Worm (Caenorhabditis elegans) whole organism, early embryonic: ENCODE measurements around the gene msrp-7.

Experiments
- B0310.2 ChIP-seq: sonication (generic microtip); optimal IDR thresholded peaks from 2 replicates; lab custom pipeline; 2016; ENCODE audit warnings: mild to moderate bottlenecking, missing genetic modification characterization, missing compliant biosample characterization
- F13C5.2 ChIP-seq: sonication (generic microtip); optimal IDR thresholded peaks from 2 replicates; lab custom pipeline; 2017; ENCODE audit warnings: mild to moderate bottlenecking, missing genetic modification characterization, inconsistent platforms, missing compliant biosample characterization
- aly-1 ChIP-seq: sonication (generic microtip); optimal IDR thresholded peaks from 2 replicates; lab custom pipeline; 2016; ENCODE audit warnings: missing genetic modification characterization, missing compliant biosample characterization
- ama-1 ChIP-seq: fragments of 150-350 bp; optimal IDR thresholded peaks from 2 replicates; lab custom pipeline; 2014
- ceh-13 ChIP-seq: fragments of 200-800 bp; sonication (Bioruptor generic); optimal IDR thresholded peaks from 2 replicates; lab custom pipeline; 2018; ENCODE audit warnings: mild to moderate bottlenecking, missing genetic modification characterization, missing compliant biosample characterization
- ceh-36 ChIP-seq: sonication (generic microtip); optimal IDR thresholded peaks from 2 replicates; lab custom pipeline; 2016; ENCODE audit warnings: missing genetic modification characterization, inconsistent platforms, missing compliant biosample characterization
- ets-7 ChIP-seq: sonication (generic microtip); optimal IDR thresholded peaks from 2 replicates; lab custom pipeline; 2016; ENCODE audit warnings: missing genotype, missing genetic modification characterization, missing compliant biosample characterization
- flt-1 ChIP-seq: fragments of 200-800 bp; sonication (Bioruptor generic); IDR thresholded peaks from 2 replicates; pipeline ENCODE4 v1.3.6; 2022; ENCODE audit warnings: missing genetic modification characterization, missing compliant biosample characterization
- hmbx-1 ChIP-seq: sonication (generic microtip); optimal IDR thresholded peaks from 2 replicates; lab custom pipeline; 2016; ENCODE audit warnings: mild to moderate bottlenecking, missing genetic modification characterization, missing compliant biosample characterization
- hmg-4 ChIP-seq: fragments of 200-800 bp; sonication (Bioruptor generic); optimal IDR thresholded peaks from 2 replicates; lab custom pipeline; 2018; ENCODE audit warnings: mild to moderate bottlenecking, missing genetic modification characterization, missing compliant biosample characterization
- hnd-1 ChIP-seq: sonication (generic microtip); optimal IDR thresholded peaks from 2 replicates; lab custom pipeline; 2016; ENCODE audit warnings: missing genetic modification characterization, missing compliant biosample characterization
- pes-1 ChIP-seq: fragments of 200-800 bp; sonication (Bioruptor generic); IDR thresholded peaks from 2 replicates; pipeline ENCODE4 v1.3.6; 2022; ENCODE audit warnings: missing genetic modification reagents, missing genetic modification characterization, missing compliant biosample characterization
- scrt-1 ChIP-seq: fragments of 200-800 bp; sonication (Bioruptor generic); IDR thresholded peaks from 2 replicates; pipeline ENCODE4 v1.3.6; 2022; ENCODE audit warnings: missing genetic modification characterization, missing compliant biosample characterization
- sea-1 ChIP-seq: fragments of 200-800 bp; sonication (Bioruptor generic); conservative IDR thresholded peaks from 2 replicates; pipeline ENCODE4 v1.3.6; 2022; ENCODE audit warnings: missing genetic modification characterization, missing compliant biosample characterization
- tbx-11 ChIP-seq: fragments of 200-800 bp; sonication (Bioruptor generic); IDR thresholded peaks from 2 replicates; pipeline ENCODE4 v1.3.6; 2022; ENCODE audit warnings: missing genetic modification characterization, missing compliant biosample characterization
- tbx-37 ChIP-seq: fragments of 200-800 bp; sonication (Bioruptor generic); conservative IDR thresholded peaks from 2 replicates; pipeline ENCODE4 v1.3.6; 2022; ENCODE audit warnings: missing genetic modification reagents, missing genetic modification characterization, missing compliant biosample characterization
- tra-4 ChIP-seq: sonication (generic microtip); optimal IDR thresholded peaks from 2 replicates; lab custom pipeline; 2017; ENCODE audit warnings: missing genetic modification characterization, missing compliant biosample characterization

The msrp-7 gene

ce11 chrII:10778026-10778425 is 32.8 kb upstream of the msrp-7 start, which contains the start of gene mpz-1:
mpz-1 (minus strand) TSS chrII:10778126.
- TF ChIP-seq hmbx-1 (no peak), scrt-1 (no peak), hmg-4 (no peak), aly-1 (tag; lab: Kevin White, UChicago) (no peak), pes-1 (GFP tag; lab: Robert Waterston, UW) (no peak), ceh-36 (tag; lab: Kevin White, UChicago) (no peak), ets-7 (tag; lab: Kevin White, UChicago) (no peak), tbx-11 (GFP tag; lab: Robert Waterston, UW) (no peak), ceh-13 (GFP tag; lab: Kevin White, UChicago) (no peak), ama-1 (lab: Kevin White, UChicago) (no peak), sea-1 (GFP tag; lab: Robert Waterston, UW) (no peak), flt-1 (GFP tag; lab: Robert Waterston, UW) (no peak), F13C5.2 (no peak), tbx-37 (GFP tag; lab: Robert Waterston, UW) (no peak), hnd-1 (tag; lab: Kevin White, UChicago) (no peak), B0310.2 (tag; lab: Kevin White, UChicago) (no peak), tra-4 (tag; lab: Kevin White, UChicago) (no peak)

ce11 chrII:10783201-10783962 is 27.4 kb upstream of the msrp-7 start, which contains the start of gene ect-2:
ect-2 (minus strand) TSS chrII:10783962.
- no peak for TF ChIP-seq hnd-1 (tag; lab: Kevin White, UChicago)
- TF ChIP-seq B0310.2 (tag; lab: Kevin White, UChicago), result no peak
- no peak for TF ChIP-seq ceh-13 (GFP tag; lab: Kevin White, UChicago)
- no peak for TF ChIP-seq hmbx-1

- TF ChIP-seq ama-1 (lab: Kevin White, UChicago) (no peak), hmg-4 (no peak), ets-7 (tag; lab: Kevin White, UChicago) (no peak), pes-1 (GFP tag; lab: Robert Waterston, UW) (no peak), flt-1 (GFP tag; lab: Robert Waterston, UW) (no peak), hnd-1 (tag; lab: Kevin White, UChicago) (no peak), aly-1 (tag; lab: Kevin White, UChicago) (no peak), tra-4 (tag; lab: Kevin White, UChicago) (no peak), tbx-37 (GFP tag; lab: Robert Waterston, UW) (no peak), ceh-36 (tag; lab: Kevin White, UChicago) (no peak)
Measured at ce11 chrII:10784248-10784647, 26.5 kb upstream of the msrp-7 start.

- TF ChIP-seq pes-1 (GFP tag; lab: Robert Waterston, UW) (no peak), F13C5.2 (no peak), flt-1 (GFP tag; lab: Robert Waterston, UW) (0 out of 2 replicates have a peak, but pooled peaks have one; percentile 12)
Measured at ce11 chrII:10784780-10785463, 25.9 kb upstream of the msrp-7 start, which contains the start of gene cdl-1. cdl-1 (plus strand) TSS chrII:10785452.

ce11 chrII:10787240-10787639 is 23.6 kb upstream of the msrp-7 start, which contains the start of gene tag-209:
tag-209 (plus strand) TSS chrII:10787312.
- no peak for TF ChIP-seq hnd-1 (tag; lab: Kevin White, UChicago)
- TF ChIP-seq hmbx-1, result no peak
- no peak for TF ChIP-seq scrt-1
- no peak for TF ChIP-seq tbx-37 (GFP tag; lab: Robert Waterston, UW)
- TF ChIP-seq B0310.2 (tag; lab: Kevin White, UChicago), result no peak
- no peak for TF ChIP-seq aly-1 (tag; lab: Kevin White, UChicago)
- TF ChIP-seq tra-4 (tag; lab: Kevin White, UChicago), result no peak
- no peak for TF ChIP-seq ets-7 (tag; lab: Kevin White, UChicago)
- TF ChIP-seq ama-1 (lab: Kevin White, UChicago), result peak; percentile 87
- no peak for TF ChIP-seq flt-1 (GFP tag; lab: Robert Waterston, UW)
- TF ChIP-seq pes-1 (GFP tag; lab: Robert Waterston, UW), result 0 out of 2 replicates have a peak, but pooled peaks have one; percentile 5

- no peak for TF ChIP-seq ets-7 (tag; lab: Kevin White, UChicago)
- no peak for TF ChIP-seq scrt-1
Measured at ce11 chrII:10792611-10793010, 18.2 kb upstream of the msrp-7 start.

- no peak for TF ChIP-seq ama-1 (lab: Kevin White, UChicago)
- TF ChIP-seq ceh-13 (GFP tag; lab: Kevin White, UChicago), result no peak
- TF ChIP-seq scrt-1, result no peak
- no peak for TF ChIP-seq ceh-36 (tag; lab: Kevin White, UChicago)
- TF ChIP-seq F13C5.2, result no peak
- no peak for TF ChIP-seq sea-1 (GFP tag; lab: Robert Waterston, UW)
- no peak for TF ChIP-seq ets-7 (tag; lab: Kevin White, UChicago)
- no peak for TF ChIP-seq tra-4 (tag; lab: Kevin White, UChicago)
- TF ChIP-seq pes-1 (GFP tag; lab: Robert Waterston, UW), result no peak
Measured at ce11 chrII:10793393-10793792, 17.4 kb upstream of the msrp-7 start, which contains the start of gene vps-11. vps-11 (minus strand) TSS chrII:10793493.
